Worm (Caenorhabditis elegans) whole organism, L1 larva: ENCODE results near the gene hint-3.

ENCODE experiments used
- hpl-2 ChIP-seq: fragments of 150-350 bp; optimal IDR thresholded peaks from 2 replicates; lab custom pipeline; 2014; ENCODE audit warnings: missing biosample characterization, missing genetic modification reagents, missing genetic modification characterization
- lin-15B ChIP-seq: fragments of 150-350 bp; sonication (generic microtip); optimal IDR thresholded peaks from 3 replicates; lab custom pipeline; 2014; ENCODE audit warnings: missing biosample characterization, missing genetic modification characterization
- lir-3 ChIP-seq: sonication (generic microtip); optimal IDR thresholded peaks from 2 replicates; lab custom pipeline; 2016; ENCODE audit warnings: mild to moderate bottlenecking, missing genetic modification characterization, moderate library complexity, missing compliant biosample characterization; ENCODE audit not compliant: poor library complexity
- mdl-1 ChIP-seq, 2 experiments: fragments of 150-350 bp; optimal IDR thresholded peaks; 2 replicates each; lab custom pipeline; 2014 to 2017; ENCODE audit warnings: missing biosample characterization in 2 of 2, missing genetic modification characterization in 2 of 2, inconsistent platforms in 1 of 2
- pag-3 ChIP-seq: sonication (generic microtip); optimal IDR thresholded peaks from 2 replicates; lab custom pipeline; 2017; ENCODE audit warnings: missing genetic modification characterization, mild to moderate bottlenecking, missing compliant biosample characterization, antibody characterized with exemption, borderline replicate concordance; ENCODE audit not compliant: insufficient read depth
- snpc-4 ChIP-seq: fragments of 150-350 bp; optimal IDR thresholded peaks from 2 replicates; lab custom pipeline; 2014; ENCODE audit warnings: missing biosample characterization, missing genetic modification characterization

ce11 chrV:7747132-7747531 is 13.1 kb upstream of the hint-3 start:
- no peak for TF ChIP-seq snpc-4
- TF ChIP-seq pag-3 (tag; lab: Kevin White, UChicago): no peak
- no peak for TF ChIP-seq hpl-2 (GFP tag; lab: Kevin White, UChicago)
- no peak for TF ChIP-seq lin-15B (tag; lab: Kevin White, UChicago)
- no peak for TF ChIP-seq mdl-1 (tag; optimal IDR thresholded peaks at IDR 0.05; lab: Kevin White, UChicago)
- no peak for TF ChIP-seq lir-3 (tag; lab: Kevin White, UChicago)
